Fruit fly (Drosophila melanogaster) whole organism, embryonic: ENCODE results near the gene CG3726.

Source experiments
- Adf1 ChIP-seq: fragments of 200-800 bp; sonication (Bioruptor generic); IDR thresholded peaks from 2 replicates; pipeline ENCODE4 v1.3.6; 2022; ENCODE audit warnings: missing biosample characterization, missing genetic modification characterization
- CG10274 ChIP-seq: fragments of 200-800 bp; sonication (Bioruptor generic); optimal IDR thresholded peaks from 3 replicates; lab custom pipeline; 2017; ENCODE audit warnings: missing biosample characterization, mild to moderate bottlenecking, missing genetic modification characterization
- CG11695 ChIP-seq: fragments of 200-800 bp; sonication (Bioruptor generic); IDR thresholded peaks from 3 replicates; pipeline ENCODE4 v1.3.6; 2022; ENCODE audit warnings: missing biosample characterization, missing genetic modification characterization
- CG12104 ChIP-seq: fragments of 200-800 bp; sonication (Bioruptor generic); optimal IDR thresholded peaks from 3 replicates; lab custom pipeline; 2016; ENCODE audit warnings: missing biosample characterization, missing genetic modification characterization
- CG12219 ChIP-seq: fragments of 200-800 bp; sonication (Bioruptor generic); optimal IDR thresholded peaks from 3 replicates; lab custom pipeline; 2018; ENCODE audit warnings: missing biosample characterization, mild to moderate bottlenecking, missing genetic modification characterization
- CG14050 ChIP-seq: fragments of 200-800 bp; sonication (Bioruptor generic); IDR thresholded peaks from 3 replicates; pipeline ENCODE4 v1.3.6; 2022; ENCODE audit warnings: missing biosample characterization, missing genetic modification characterization
- CG1647 ChIP-seq: fragments of 200-800 bp; sonication (Bioruptor generic); optimal IDR thresholded peaks from 3 replicates; lab custom pipeline; 2016; ENCODE audit warnings: missing biosample characterization, missing genetic modification characterization
- CG17328 ChIP-seq: fragments of 200-800 bp; sonication (Bioruptor generic); IDR thresholded peaks from 2 replicates; pipeline ENCODE4 v1.3.6; 2022; ENCODE audit warnings: missing biosample characterization, missing genetic modification characterization
- CG1792 ChIP-seq: fragments of 200-800 bp; sonication (Bioruptor generic); optimal IDR thresholded peaks from 2 replicates; lab custom pipeline; 2016; ENCODE audit warnings: missing biosample characterization, missing genetic modification characterization
- CG18262 ChIP-seq: fragments of 200-800 bp; optimal IDR thresholded peaks from 3 replicates; lab custom pipeline; 2019; ENCODE audit warnings: missing biosample characterization, mild to moderate bottlenecking, missing genetic modification characterization, moderate library complexity
- CG2129 ChIP-seq: fragments of 200-800 bp; sonication (Bioruptor generic); IDR thresholded peaks from 2 replicates; pipeline ENCODE4 v1.3.6; 2022; ENCODE audit warnings: missing biosample characterization, missing genetic modification characterization; ENCODE audit not compliant: partially characterized antibody
- CG2199 ChIP-seq: fragments of 200-800 bp; sonication (Bioruptor generic); IDR thresholded peaks from 3 replicates; pipeline ENCODE4 v1.3.6; 2022; ENCODE audit warnings: missing biosample characterization, missing genetic modification characterization
- CG2889 ChIP-seq: fragments of 200-800 bp; sonication (Bioruptor generic); IDR thresholded peaks from 3 replicates; pipeline ENCODE4 v1.3.6; 2022; ENCODE audit warnings: missing biosample characterization, missing genetic modification characterization
- CG30403 ChIP-seq: fragments of 200-800 bp; sonication (Bioruptor generic); optimal IDR thresholded peaks from 3 replicates; lab custom pipeline; 2016; ENCODE audit warnings: missing biosample characterization, missing genetic modification characterization
- CG3065 ChIP-seq: fragments of 200-800 bp; sonication (Bioruptor generic); optimal IDR thresholded peaks from 2 replicates; lab custom pipeline; 2016; ENCODE audit warnings: missing biosample characterization, missing genetic modification characterization
- CG31365 ChIP-seq: fragments of 200-800 bp; sonication (Bioruptor generic); optimal IDR thresholded peaks from 2 replicates; lab custom pipeline; 2018; ENCODE audit warnings: missing biosample characterization, mild to moderate bottlenecking, missing genetic modification characterization
- CG3163 ChIP-seq: fragments of 200-800 bp; sonication (Bioruptor generic); optimal IDR thresholded peaks from 3 replicates; lab custom pipeline; 2016; ENCODE audit warnings: missing biosample characterization, missing genetic modification characterization
- CG3726 ChIP-seq: fragments of 200-800 bp; sonication (Bioruptor generic); IDR thresholded peaks from 3 replicates; pipeline ENCODE4, ENCODE4 v1.3.6; 2022; ENCODE audit warnings: missing biosample characterization, missing genetic modification characterization
- CG4854 ChIP-seq: fragments of 200-800 bp; sonication (Bioruptor generic); optimal IDR thresholded peaks from 2 replicates; lab custom pipeline; 2016; ENCODE audit warnings: missing biosample characterization, missing genetic modification characterization, inconsistent platforms
- CG5953 ChIP-seq: fragments of 200-800 bp; sonication (Bioruptor generic); IDR thresholded peaks from 2 replicates; pipeline ENCODE4 v1.3.6; 2022; ENCODE audit warnings: missing biosample characterization, missing genetic modification characterization
- CG6813 ChIP-seq: fragments of 200-800 bp; sonication (Bioruptor generic); optimal IDR thresholded peaks from 2 replicates; lab custom pipeline; 2017; ENCODE audit warnings: missing biosample characterization, missing genetic modification characterization, mild to moderate bottlenecking, moderate library complexity, missing genetic modification reagents
- CG6854 ChIP-seq: fragments of 200-800 bp; sonication (Bioruptor generic); optimal IDR thresholded peaks from 3 replicates; lab custom pipeline; 2017; ENCODE audit warnings: missing biosample characterization, mild to moderate bottlenecking, missing genetic modification characterization
- CG7271 ChIP-seq: fragments of 200-800 bp; sonication (Bioruptor generic); optimal IDR thresholded peaks from 2 replicates; lab custom pipeline; 2018; ENCODE audit warnings: missing biosample characterization, mild to moderate bottlenecking, missing genetic modification characterization, moderate library complexity
- CG7372 ChIP-seq: fragments of 200-800 bp; sonication (Bioruptor generic); IDR thresholded peaks from 2 replicates; pipeline ENCODE4 v1.3.6; 2022; ENCODE audit warnings: missing biosample characterization, missing genetic modification characterization
- CG7963 ChIP-seq: fragments of 200-800 bp; sonication (Bioruptor generic); IDR thresholded peaks from 3 replicates; pipeline ENCODE4 v1.3.6; 2022; ENCODE audit warnings: missing biosample characterization, missing genetic modification characterization; ENCODE audit not compliant: partially characterized antibody
- CG9876 ChIP-seq: fragments of 200-800 bp; sonication (Bioruptor generic); optimal IDR thresholded peaks from 2 replicates; lab custom pipeline; 2016; ENCODE audit warnings: missing biosample characterization, missing genetic modification characterization
- CkIIα-i1 ChIP-seq: fragments of 200-800 bp; sonication (Bioruptor generic); IDR thresholded peaks from 2 replicates; pipeline ENCODE4 v1.3.6; 2022; ENCODE audit warnings: missing biosample characterization, missing genetic modification characterization
- E2f1 ChIP-seq: fragments of 200-800 bp; sonication (Bioruptor generic); IDR thresholded peaks from 2 replicates; pipeline ENCODE4 v1.3.6; 2022; ENCODE audit warnings: missing biosample characterization, missing genetic modification characterization
- Gsc ChIP-seq: fragments of 200-800 bp; sonication (Bioruptor generic); IDR thresholded peaks from 2 replicates; pipeline ENCODE4 v1.3.6; 2022; ENCODE audit warnings: missing biosample characterization, missing genetic modification characterization
- H15 ChIP-seq: fragments of 200-800 bp; sonication (Bioruptor generic); IDR thresholded peaks from 3 replicates; pipeline ENCODE4 v1.3.6; 2022; ENCODE audit warnings: missing biosample characterization, missing genetic modification characterization
- MBD-R2 ChIP-seq: fragments of 200-800 bp; sonication (Bioruptor generic); IDR thresholded peaks from 2 replicates; pipeline ENCODE4 v1.3.6; 2022; ENCODE audit warnings: missing biosample characterization, missing genetic modification characterization
- MTF-1 ChIP-seq: fragments of 200-800 bp; sonication (Bioruptor generic); optimal IDR thresholded peaks from 2 replicates; lab custom pipeline; 2018; ENCODE audit warnings: missing biosample characterization, mild to moderate bottlenecking, missing genetic modification characterization, borderline replicate concordance
- NC2α ChIP-seq: fragments of 200-800 bp; sonication (Bioruptor generic); optimal IDR thresholded peaks from 2 replicates; lab custom pipeline; 2016; ENCODE audit warnings: missing biosample characterization, missing genetic modification characterization
- NfI ChIP-seq: fragments of 200-800 bp; sonication (Bioruptor generic); optimal IDR thresholded peaks from 3 replicates; lab custom pipeline; 2018; ENCODE audit warnings: missing biosample characterization, mild to moderate bottlenecking, missing genetic modification characterization, moderate library complexity
- PHDP ChIP-seq: fragments of 200-800 bp; sonication (Bioruptor generic); optimal IDR thresholded peaks from 3 replicates; lab custom pipeline; 2018; ENCODE audit warnings: missing biosample characterization, mild to moderate bottlenecking, missing genetic modification characterization, moderate library complexity
- Ravus ChIP-seq: fragments of 200-800 bp; sonication (Bioruptor generic); IDR thresholded peaks from 2 replicates; pipeline ENCODE4 v1.3.6; 2022; ENCODE audit warnings: missing biosample characterization, missing genetic modification characterization
- Sin3A ChIP-seq: fragments of >200 bp; optimal IDR thresholded peaks from 2 replicates; lab custom pipeline; 2018
- dati ChIP-seq: fragments of 200-800 bp; sonication (Bioruptor generic); IDR thresholded peaks from 2 replicates; pipeline ENCODE4 v1.3.6; 2022; ENCODE audit warnings: missing biosample characterization, missing genetic modification characterization
- dimm ChIP-seq: fragments of 200-800 bp; sonication (Bioruptor generic); IDR thresholded peaks from 2 replicates; pipeline ENCODE4 v1.3.6; 2022; ENCODE audit warnings: missing biosample characterization, missing genetic modification characterization
- eve ChIP-seq, 2 experiments: fragments of >200 bp; optimal IDR thresholded peaks; 2 replicates each; lab custom pipeline; 2017; ENCODE audit warnings: missing biosample characterization in 2 of 2, missing genetic modification characterization in 2 of 2
- h ChIP-seq: fragments of >200 bp; optimal IDR thresholded peaks from 2 replicates; lab custom pipeline; 2017
- hth ChIP-seq: fragments of >200 bp; optimal IDR thresholded peaks from 2 replicates; lab custom pipeline; 2017; ENCODE audit warnings: inconsistent platforms
- ind ChIP-seq: fragments of 200-800 bp; sonication (Bioruptor generic); optimal IDR thresholded peaks from 3 replicates; lab custom pipeline; 2016; ENCODE audit warnings: missing biosample characterization, missing genetic modification characterization
- jigr1 ChIP-seq: fragments of 200-800 bp; sonication (Bioruptor generic); IDR thresholded peaks from 3 replicates; pipeline ENCODE4 v1.3.6; 2022; ENCODE audit warnings: missing biosample characterization, missing genetic modification characterization
- kah ChIP-seq: fragments of 200-800 bp; sonication (Bioruptor generic); optimal IDR thresholded peaks from 2 replicates; lab custom pipeline; 2018; ENCODE audit warnings: missing biosample characterization, mild to moderate bottlenecking, missing genetic modification characterization
- lola ChIP-seq, 3 experiments: fragments of >200 bp in 2 of 3; fragments of 200-800 bp in 1 of 3; sonication (Bioruptor generic) in 1 of 3; optimal IDR thresholded peaks; 2 replicates each; lab custom pipeline; 2017 to 2019; ENCODE audit warnings: missing biosample characterization in 3 of 3, missing genetic modification characterization in 3 of 3, mild to moderate bottlenecking in 1 of 3, moderate library complexity in 1 of 3
- org-1 ChIP-seq: fragments of 200-800 bp; sonication (Bioruptor generic); optimal IDR thresholded peaks from 2 replicates; lab custom pipeline; 2017; ENCODE audit warnings: missing biosample characterization, missing genetic modification characterization
- slou ChIP-seq: fragments of 200-800 bp; sonication (Bioruptor generic); optimal IDR thresholded peaks from 3 replicates; lab custom pipeline; 2016; ENCODE audit warnings: missing biosample characterization, missing genetic modification characterization
- tin ChIP-seq: fragments of 200-800 bp; sonication (Bioruptor generic); optimal IDR thresholded peaks from 3 replicates; lab custom pipeline; 2016; ENCODE audit warnings: missing biosample characterization, missing genetic modification characterization
- unc-4 ChIP-seq: fragments of 200-800 bp; sonication (Bioruptor generic); IDR thresholded peaks from 2 replicates; pipeline ENCODE4 v1.3.6; 2022; ENCODE audit warnings: missing biosample characterization, missing genetic modification characterization; ENCODE audit not compliant: partially characterized antibody
- zen2 ChIP-seq: fragments of 200-800 bp; sonication (Bioruptor generic); IDR thresholded peaks from 3 replicates; pipeline ENCODE4 v1.3.6; 2022; ENCODE audit warnings: missing biosample characterization, missing genetic modification characterization; ENCODE audit not compliant: partially characterized antibody

The CG3726 gene

dm6 chrX:5895821-5896550, 20.9 kb upstream of the CG3726 start (continued):
- peak; percentile 84 for TF ChIP-seq org-1 (GFP tag; lab: Kevin White, UChicago)
- peak; percentile 75 for TF ChIP-seq CG10274 (GFP tag; lab: Kevin White, UChicago)
- no peak for TF ChIP-seq Sin3A (lab: Kevin White, UChicago)
- peak; percentile 91 for TF ChIP-seq CG5953 (GFP tag; lab: Robert Waterston, UW)
- peak; percentile 90 for TF ChIP-seq CG12219 (GFP tag; lab: Kevin White, UChicago)
- peak; percentile 92 for TF ChIP-seq tin (GFP tag; lab: Kevin White, UChicago)
- peak; percentile 70 for TF ChIP-seq CG4854
- peak; percentile 89 for TF ChIP-seq CG6813 (GFP tag; lab: Kevin White, UChicago)
- peak; percentile 90 for TF ChIP-seq E2f1
- peak; percentile 78 for TF ChIP-seq CG31365 (tag; lab: Kevin White, UChicago)
- TF ChIP-seq CkIIα-i1 (GFP tag; lab: Robert Waterston, UW) = peak; percentile 44; the same call in 1 of the 2 replicates
- peak; percentile 81 for TF ChIP-seq MTF-1 (GFP tag; lab: Kevin White, UChicago)
- TF ChIP-seq ind = peak; percentile 90
- TF ChIP-seq hth (lab: Kevin White, UChicago) = no peak
- peak; percentile 62 for TF ChIP-seq slou (GFP tag; lab: Kevin White, UChicago)
- peak; percentile 87 for TF ChIP-seq NfI (GFP tag; lab: Kevin White, UChicago)
- peak; percentile 96 for TF ChIP-seq CG2199 (GFP tag; lab: Robert Waterston, UW)
- peak; percentile 92 for TF ChIP-seq CG18262 (tag; lab: Kevin White, UChicago)
- peak; percentile 85 for TF ChIP-seq Gsc (GFP tag; lab: Robert Waterston, UW)
- TF ChIP-seq dati (GFP tag; lab: Robert Waterston, UW) = peak; percentile 94
- peak in 1 of 3 experiments; percentile 76 for TF ChIP-seq lola (GFP tag; optimal IDR thresholded peaks at IDR 0.05; lab: Kevin White, UChicago)
- TF ChIP-seq CG2889 = peak; percentile 78; the same call in 2 of the 3 replicates
- peak; percentile 85 for TF ChIP-seq CG1792
- TF ChIP-seq CG7271 = peak; percentile 13
- TF ChIP-seq CG6854 (GFP tag; lab: Kevin White, UChicago) = peak; percentile 75
- TF ChIP-seq MBD-R2 (GFP tag; lab: Robert Waterston, UW) = peak; percentile 71; the same call in 1 of the 2 replicates
- peak; percentile 89 for TF ChIP-seq kah (GFP tag; lab: Kevin White, UChicago)
- peak; percentile 77 for TF ChIP-seq CG7372
- peak; percentile 75 for TF ChIP-seq CG12104 (GFP tag; lab: Kevin White, UChicago)
- TF ChIP-seq Adf1 (GFP tag; lab: Robert Waterston, UW) = 0 out of 2 replicates have a peak, but pooled peaks have one; percentile 11
- TF ChIP-seq CG3163 (GFP tag; lab: Kevin White, UChicago) = peak; percentile 67
- peak; percentile 49 for TF ChIP-seq CG3065 (GFP tag; lab: Kevin White, UChicago)
- no peak for TF ChIP-seq unc-4 (GFP tag; lab: Robert Waterston, UW)
- peak; percentile 91 for TF ChIP-seq H15
- no peak for TF ChIP-seq CG2129 (GFP tag; lab: Robert Waterston, UW)
- TF ChIP-seq CG17328 = peak; percentile 94
- TF ChIP-seq CG30403 (GFP tag; lab: Kevin White, UChicago) = peak; percentile 89
- TF ChIP-seq CG7963 = no peak
- peak; percentile 77 for TF ChIP-seq CG14050 (GFP tag; lab: Robert Waterston, UW)
- TF ChIP-seq PHDP (tag; lab: Kevin White, UChicago) = peak; percentile 84
- TF ChIP-seq h (lab: Kevin White, UChicago) = no peak
- peak; percentile 85 for TF ChIP-seq CG1647 (GFP tag; lab: Kevin White, UChicago)
- TF ChIP-seq Ravus (GFP tag; lab: Robert Waterston, UW) = peak; percentile 76
- no peak for TF ChIP-seq zen2 (GFP tag; lab: Robert Waterston, UW)
- peak; percentile 90 for TF ChIP-seq CG11695 (GFP tag; lab: Robert Waterston, UW)
- peak; percentile 96 for TF ChIP-seq CG3726 (GFP tag; lab: Robert Waterston, UW)
- peak; percentile 86 for TF ChIP-seq jigr1 (GFP tag; lab: Robert Waterston, UW)
- TF ChIP-seq CG9876 (GFP tag; lab: Kevin White, UChicago) = peak; percentile 70
- peak in 1 of 2 experiments; percentile 95 for TF ChIP-seq eve (GFP tag; optimal IDR thresholded peaks at IDR 0.05; lab: Kevin White, UChicago)
- TF ChIP-seq dimm (GFP tag; lab: Robert Waterston, UW) = peak; percentile 89
- TF ChIP-seq NC2α (GFP tag; lab: Kevin White, UChicago) = peak; percentile 78
